Worm (Caenorhabditis elegans) whole organism, L3 larva: ENCODE measurements around the gene C26E6.1.

Experiments used
- aly-2 ChIP-seq: fragments of 150-350 bp; optimal IDR thresholded peaks from 2 replicates; lab custom pipeline; 2014; ENCODE audit warnings: missing biosample characterization, missing genetic modification characterization
- ceh-9 ChIP-seq: sonication (generic microtip); optimal IDR thresholded peaks from 2 replicates; lab custom pipeline; 2018; ENCODE audit warnings: missing biosample characterization, missing genetic modification characterization
- nhr-12 ChIP-seq: fragments of 150-350 bp; optimal IDR thresholded peaks from 2 replicates; lab custom pipeline; 2014; ENCODE audit warnings: missing biosample characterization, missing genetic modification characterization
- nhr-25 ChIP-seq: sonication (generic microtip); optimal IDR thresholded peaks from 2 replicates; lab custom pipeline; 2017; ENCODE audit warnings: missing biosample characterization, missing genetic modification characterization
- snpc-4 ChIP-seq: fragments of 150-350 bp; optimal IDR thresholded peaks from 2 replicates; lab custom pipeline; 2014; ENCODE audit warnings: missing biosample characterization, missing genetic modification characterization
- unc-62 ChIP-seq: fragments of 150-350 bp; sonication (generic microtip); optimal IDR thresholded peaks from 4 replicates; lab custom pipeline; 2014; ENCODE audit warnings: missing biosample characterization, missing genetic modification reagents, missing genetic modification characterization

ce11 chrIII:5004621-5005020, 48.0 kb downstream of the C26E6.1 start, which contains the start of gene R144.6:
- no peak for TF ChIP-seq ceh-9 (tag; lab: Kevin White, UChicago)
- TF ChIP-seq aly-2 (tag; lab: Kevin White, UChicago) = no peak
- no peak for TF ChIP-seq nhr-12
- TF ChIP-seq unc-62 (GFP tag; lab: Kevin White, UChicago) = no peak
- TF ChIP-seq nhr-25 = no peak
- no peak for TF ChIP-seq snpc-4 (tag; lab: Kevin White, UChicago)
